Worm (Caenorhabditis elegans): ENCODE results near the gene C14A11.6.

The C14A11.6 gene

ce11 chrX:2852388-2852908 lies 38.5 kb upstream of the C14A11.6 start, which contains the start of gene kin-29 (continued):
- TF ChIP-seq chd-7 (tag; optimal IDR thresholded peaks at IDR 0.05): peak; percentile 83
- TF ChIP-seq B0019.2 (GFP tag; conservative IDR thresholded peaks at IDR 0.05): no peak
- TF ChIP-seq ama-1 (optimal IDR thresholded peaks at IDR 0.05): no peak
- TF ChIP-seq ama-1 (GFP tag; optimal IDR thresholded peaks at IDR 0.05): no peak
- TF ChIP-seq dpl-1 (GFP tag; optimal IDR thresholded peaks at IDR 0.05): no peak
- TF ChIP-seq bed-1 (GFP tag; IDR thresholded peaks at IDR 0.05): no peak
- TF ChIP-seq C17E4.6 (GFP tag; IDR thresholded peaks at IDR 0.05): 0 out of 2 replicates have a peak, but pooled peaks have one; percentile 14
- no peak for TF ChIP-seq F55B11.4 (tag; optimal IDR thresholded peaks at IDR 0.05; ENCODE audit: borderline replicate concordance, insufficient read depth)
- peak; percentile 70; the same call in 1 of the 2 replicates for TF ChIP-seq hmg-1.2 (GFP tag; IDR thresholded peaks at IDR 0.05)
- TF ChIP-seq T07F8.4 (tag; optimal IDR thresholded peaks at IDR 0.05): peak; percentile 51
- TF ChIP-seq ztf-22 (GFP tag; optimal IDR thresholded peaks at IDR 0.05): peak; percentile 6
- peak in 1 of 3 experiments; percentile 68 for TF ChIP-seq lin-35 (GFP tag; optimal IDR thresholded peaks at IDR 0.05)
- TF ChIP-seq madf-10 (tag; optimal IDR thresholded peaks at IDR 0.05): peak; percentile 93
- no peak for TF ChIP-seq ztf-6 (GFP tag; IDR thresholded peaks at IDR 0.05)
- peak; percentile 96 for TF ChIP-seq K12H6.12 (tag; optimal IDR thresholded peaks at IDR 0.05)
- TF ChIP-seq egl-18 (GFP tag; IDR thresholded peaks at IDR 0.05): no peak
- peak; percentile 88 for TF ChIP-seq lin-40 (tag; optimal IDR thresholded peaks at IDR 0.05)
- TF ChIP-seq cebp-1 (GFP tag; IDR thresholded peaks at IDR 0.05): peak; percentile 49; the same call in 1 of the 2 replicates
- TF ChIP-seq cebp-1 (tag; optimal IDR thresholded peaks at IDR 0.05): peak; percentile 90
- TF ChIP-seq sptf-2 (GFP tag; optimal IDR thresholded peaks at IDR 0.05): no peak
- no peak for TF ChIP-seq nfya-2 (GFP tag; IDR thresholded peaks at IDR 0.05)
- no peak for TF ChIP-seq hrde-1 (tag; optimal IDR thresholded peaks at IDR 0.05; ENCODE audit: borderline replicate concordance)
- no peak for TF ChIP-seq mel-28 (tag; optimal IDR thresholded peaks at IDR 0.05; ENCODE audit: borderline replicate concordance)
- TF ChIP-seq ztf-18 (tag; optimal IDR thresholded peaks at IDR 0.05): peak; percentile 59
- no peak for TF ChIP-seq rpc-1 (optimal IDR thresholded peaks at IDR 0.05)
- TF ChIP-seq rpc-1 (tag; optimal IDR thresholded peaks at IDR 0.05): no peak
- peak; percentile 40 for TF ChIP-seq F23B12.7 (tag; optimal IDR thresholded peaks at IDR 0.05; ENCODE audit: insufficient read depth)
- TF ChIP-seq ceh-27 (GFP tag; optimal IDR thresholded peaks at IDR 0.05): peak; percentile 79
- peak; percentile 58; the same call in 1 of the 2 replicates for TF ChIP-seq lin-26 (GFP tag; IDR thresholded peaks at IDR 0.05)
- peak; percentile 22 for TF ChIP-seq nhr-90 (tag; optimal IDR thresholded peaks at IDR 0.05)
- TF ChIP-seq Y53F4B.3 (GFP tag; IDR thresholded peaks at IDR 0.05): no peak
- TF ChIP-seq tlf-1 (GFP tag; optimal IDR thresholded peaks at IDR 0.05): peak; percentile 22
- TF ChIP-seq pbrm-1 (GFP tag; IDR thresholded peaks at IDR 0.05): peak; percentile 75; the same call in 1 of the 2 replicates
- peak; percentile 36 for TF ChIP-seq die-1 (tag; optimal IDR thresholded peaks at IDR 0.05)
- TF ChIP-seq ztf-28 (GFP tag; IDR thresholded peaks at IDR 0.05): no peak
- peak; percentile 82 for TF ChIP-seq gei-17 (GFP tag; optimal IDR thresholded peaks at IDR 0.05)
- TF ChIP-seq madf-6 (GFP tag; IDR thresholded peaks at IDR 0.05): peak; percentile 56; the same call in 1 of the 2 replicates
- peak; percentile 84 for TF ChIP-seq nfyb-1 (GFP tag; IDR thresholded peaks at IDR 0.05)
- 0 out of 2 replicates have a peak, but pooled peaks have one; percentile 47 for TF ChIP-seq let-526 (GFP tag; IDR thresholded peaks at IDR 0.05)
- no peak for TF ChIP-seq athp-1 (tag; optimal IDR thresholded peaks at IDR 0.05)
- TF ChIP-seq F57C9.4 (tag; optimal IDR thresholded peaks at IDR 0.05): peak; percentile 51
- TF ChIP-seq B0035.1 (tag; optimal IDR thresholded peaks at IDR 0.05): peak; percentile 40
- peak; percentile 24 for TF ChIP-seq B0261.1 (tag; optimal IDR thresholded peaks at IDR 0.05)
- TF ChIP-seq lsl-1 (GFP tag; optimal IDR thresholded peaks at IDR 0.05): peak; percentile 9
- TF ChIP-seq ZK185.1 (tag; optimal IDR thresholded peaks at IDR 0.05; ENCODE audit: poor library complexity, severe bottlenecking): no peak
- peak; percentile 51 for TF ChIP-seq hmg-20 (GFP tag; IDR thresholded peaks at IDR 0.05)
- TF ChIP-seq repo-1 (tag; optimal IDR thresholded peaks at IDR 0.05): peak; percentile 64
- TF ChIP-seq nhr-80 (tag; optimal IDR thresholded peaks at IDR 0.05): peak; percentile 76
- peak; percentile 20 for TF ChIP-seq F52B5.7 (tag; optimal IDR thresholded peaks at IDR 0.05)
